Fruit fly (Drosophila melanogaster) whole organism: ENCODE results near the gene Prosbeta2.
A peak's percentile ranks its signal among the peaks of the same experiment; 100 is the strongest.

Experiments
- CG8478 ChIP-seq: fragments of >200 bp; optimal IDR thresholded peaks from 2 replicates; lab custom pipeline; 2018; ENCODE audit warnings: inconsistent platforms
- Dll ChIP-seq: fragments of >200 bp; optimal IDR thresholded peaks from 2 replicates; lab custom pipeline; 2017
- EcR ChIP-seq, 2 experiments: fragments of >200 bp; optimal IDR thresholded peaks; 2 replicates each; lab custom pipeline; 2017; ENCODE audit warnings: missing biosample characterization in 2 of 2, missing genetic modification characterization in 2 of 2, missing genetic modification reagents in 2 of 2
- pan ChIP-seq: fragments of >200 bp; optimal IDR thresholded peaks from 2 replicates; lab custom pipeline; 2017
- psq ChIP-seq: fragments of >200 bp; optimal IDR thresholded peaks from 2 replicates; lab custom pipeline; 2017
- usp ChIP-seq: fragments of >200 bp; optimal IDR thresholded peaks from 2 replicates; lab custom pipeline; 2017; ENCODE audit warnings: missing biosample characterization, missing genetic modification characterization, mixed read lengths

The Prosbeta2 gene

DNA sequence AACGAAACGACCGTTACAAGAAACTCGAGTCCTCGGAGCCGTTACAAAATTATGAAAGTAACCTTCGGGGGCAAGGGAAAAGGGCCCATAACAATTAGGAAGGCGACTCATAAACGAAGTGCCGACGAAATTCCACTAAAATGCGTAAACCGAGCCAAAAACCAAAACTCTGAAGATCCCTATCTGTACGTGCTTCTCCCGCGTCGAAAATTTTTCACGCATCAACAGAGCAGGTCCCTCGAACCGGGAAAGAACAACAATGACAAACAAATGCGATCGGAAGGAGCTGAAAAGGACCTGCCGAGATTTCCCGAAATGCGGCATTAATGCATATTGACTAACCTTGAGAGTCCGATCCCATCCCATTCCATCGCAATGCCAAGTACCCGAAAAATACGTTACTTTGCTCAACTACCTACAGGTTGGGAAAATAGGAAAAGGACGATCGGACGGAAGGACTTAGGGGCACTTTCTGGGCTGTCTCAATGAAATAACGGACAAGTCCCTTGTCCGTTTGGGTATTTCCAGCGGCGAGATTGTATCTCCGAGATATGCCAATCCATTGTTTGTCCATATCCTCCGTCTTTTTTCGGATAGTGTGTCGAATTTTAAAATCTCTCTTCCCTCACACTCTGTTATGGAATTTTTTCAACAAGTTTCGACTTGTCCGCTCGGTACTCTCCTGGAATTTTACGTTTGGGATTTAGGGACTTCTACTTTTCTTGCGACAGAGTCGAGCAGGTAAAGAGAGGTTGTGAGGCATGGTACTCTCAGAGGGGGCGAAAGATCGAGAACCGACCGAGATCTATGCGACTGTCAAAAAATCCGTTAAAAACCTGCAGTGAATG is 31.8 kb upstream of the Prosbeta2 start:
- TF ChIP-seq pan (lab: Kevin White, UChicago) (no peak), EcR (GFP tag; optimal IDR thresholded peaks at IDR 0.05; lab: Kevin White, UChicago) (no peak), CG8478 (lab: Kevin White, UChicago) (no peak), Dll (lab: Kevin White, UChicago) (no peak), psq (lab: Kevin White, UChicago) (no peak), usp (GFP tag; lab: Kevin White, UChicago) (no peak)

DNA sequence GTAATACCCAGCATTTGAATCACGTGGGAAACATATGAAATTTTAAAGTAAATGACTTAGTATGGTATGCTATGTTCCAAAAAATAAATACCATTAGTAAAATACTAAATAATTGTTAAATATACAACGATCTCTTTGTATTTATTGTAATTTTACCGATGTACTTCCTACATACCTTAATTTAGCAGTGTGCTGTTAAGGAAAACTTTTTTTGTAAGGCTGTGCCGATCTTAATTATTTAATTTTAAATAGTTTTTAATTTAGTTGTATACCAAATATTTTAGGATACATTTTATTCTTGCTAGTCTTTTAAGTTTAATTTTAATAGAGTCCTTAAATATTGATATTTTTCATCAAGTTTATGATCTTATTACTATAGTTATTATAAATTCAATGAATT is 31.2 kb upstream of the Prosbeta2 start:
- peak; percentile 61 for TF ChIP-seq pan (lab: Kevin White, UChicago)
- no peak for TF ChIP-seq usp (GFP tag; lab: Kevin White, UChicago)

DNA sequence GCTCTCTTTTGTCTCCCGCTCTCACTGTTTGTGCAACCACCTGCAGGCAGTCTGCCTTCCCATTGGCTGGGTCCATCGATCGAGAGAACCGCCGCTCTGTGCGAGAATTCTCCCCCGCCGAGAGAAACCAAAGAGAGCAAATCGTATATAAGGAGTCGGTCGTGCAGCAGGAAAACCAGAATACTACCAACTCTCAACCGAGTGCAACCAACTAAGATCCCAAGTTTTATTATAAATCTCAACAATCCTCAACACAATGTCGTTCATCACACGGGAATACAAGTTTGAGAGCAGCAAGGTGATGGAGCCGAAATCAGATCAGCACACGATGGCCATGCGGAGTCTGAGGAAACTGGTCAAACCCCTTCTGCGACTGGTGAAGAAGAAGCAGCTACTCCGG is 30.6 kb upstream of the Prosbeta2 start, which contains the start of gene Tom:
Tom (plus strand) TSS at position 174 of the 400 bp plus-strand sequence.
- TF ChIP-seq Dll (lab: Kevin White, UChicago) (no peak), pan (lab: Kevin White, UChicago) (no peak), CG8478 (lab: Kevin White, UChicago) (no peak), EcR (GFP tag; optimal IDR thresholded peaks at IDR 0.05; lab: Kevin White, UChicago) (no peak), usp (GFP tag; lab: Kevin White, UChicago) (no peak), psq (lab: Kevin White, UChicago) (no peak)

DNA sequence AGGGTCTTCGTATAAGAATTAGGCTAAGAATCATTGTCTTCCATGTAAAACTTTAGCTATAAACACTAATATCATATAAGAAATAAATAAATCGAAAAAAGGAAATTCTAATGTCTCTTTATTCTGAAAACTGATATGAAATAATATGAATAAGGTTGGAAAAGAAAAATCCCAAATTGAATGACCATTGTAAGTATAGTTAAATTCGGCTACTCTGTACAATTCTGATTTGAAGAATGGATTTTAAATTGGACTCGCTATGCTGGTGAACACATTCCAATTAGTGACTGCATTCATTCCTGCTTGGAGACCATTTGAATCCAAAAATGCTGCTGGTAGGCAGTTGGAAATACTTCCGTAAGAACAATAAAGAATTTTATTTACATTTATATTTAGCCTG is 29.5 kb upstream of the Prosbeta2 start:
- TF ChIP-seq EcR (GFP tag; optimal IDR thresholded peaks at IDR 0.05; lab: Kevin White, UChicago) (no peak), CG8478 (lab: Kevin White, UChicago) (no peak)

DNA sequence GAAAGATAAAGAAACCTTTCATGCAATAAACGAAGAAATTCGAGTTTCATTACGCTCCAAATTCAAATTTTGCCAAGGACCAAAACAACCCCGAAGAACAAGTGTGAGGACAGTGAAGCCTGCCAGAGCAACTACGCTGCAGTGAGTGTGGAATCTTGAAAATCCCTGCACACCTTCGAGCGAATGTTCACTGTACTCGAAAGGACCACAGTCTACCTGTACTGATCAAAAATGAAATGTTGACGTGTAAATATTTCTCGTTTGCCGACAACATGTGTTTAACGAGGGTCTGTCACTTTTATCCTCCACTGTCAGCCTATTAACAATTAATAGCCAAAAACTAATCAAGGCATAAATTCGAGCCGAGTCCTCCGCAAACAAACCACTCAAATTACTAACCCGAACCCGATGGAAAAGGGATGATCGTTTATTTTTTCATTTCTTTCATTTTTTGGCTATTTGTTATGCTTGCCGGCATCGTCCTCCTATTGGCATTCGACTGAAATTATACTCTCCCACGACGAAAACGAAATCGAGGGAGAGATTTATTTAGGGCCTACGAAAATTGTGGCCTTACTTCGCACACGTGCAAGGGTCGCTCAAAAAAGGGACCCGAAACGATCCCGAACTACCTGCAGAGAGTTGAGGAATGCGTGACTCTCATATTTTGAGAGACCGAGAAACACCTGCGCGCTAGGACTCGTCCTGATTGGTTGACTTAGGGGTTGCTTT is 27.7 kb upstream of the Prosbeta2 start:
- TF ChIP-seq CG8478 (lab: Kevin White, UChicago): no peak
- TF ChIP-seq psq (lab: Kevin White, UChicago): no peak
- no peak for TF ChIP-seq Dll (lab: Kevin White, UChicago)
- no peak for TF ChIP-seq usp (GFP tag; lab: Kevin White, UChicago)
- TF ChIP-seq pan (lab: Kevin White, UChicago): no peak
- no peak for TF ChIP-seq EcR (GFP tag; optimal IDR thresholded peaks at IDR 0.05; lab: Kevin White, UChicago)

DNA sequence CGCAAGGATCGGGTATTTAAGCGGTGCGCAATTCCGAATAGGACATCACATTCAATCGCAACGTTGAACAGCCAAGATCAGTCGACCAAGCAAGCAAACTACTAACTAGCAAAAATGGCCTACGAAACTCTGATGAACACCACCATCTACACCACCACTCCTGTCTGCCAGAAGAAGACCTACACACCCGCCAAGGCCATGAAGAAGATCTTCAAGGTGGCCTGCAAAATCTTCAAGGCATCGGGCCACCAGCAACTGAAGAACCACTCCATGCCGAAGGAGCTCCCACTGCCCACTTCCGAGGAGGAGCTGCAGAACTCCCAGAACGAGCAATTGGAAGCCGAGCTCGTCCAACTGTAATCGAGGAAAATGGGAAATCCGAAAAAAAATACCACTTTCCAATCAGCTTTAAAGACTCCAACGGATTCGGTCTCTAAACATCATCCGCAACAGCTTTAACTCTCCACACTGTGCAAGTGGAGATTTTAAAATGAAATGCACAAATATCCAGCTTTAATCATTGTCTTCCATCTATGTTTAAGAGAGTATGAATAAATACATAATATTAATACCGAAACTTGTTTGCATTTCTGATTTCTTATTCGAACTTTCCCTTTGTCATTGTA is 27.0 kb upstream of the Prosbeta2 start, which contains the start of gene Brd:
Brd (plus strand) TSS at position 43 of the 626 bp plus-strand sequence.
- TF ChIP-seq EcR (GFP tag; optimal IDR thresholded peaks at IDR 0.05; lab: Kevin White, UChicago) (no peak), CG8478 (lab: Kevin White, UChicago) (no peak), pan (lab: Kevin White, UChicago) (no peak), usp (GFP tag; lab: Kevin White, UChicago) (no peak), psq (lab: Kevin White, UChicago) (no peak), Dll (lab: Kevin White, UChicago) (no peak)

DNA sequence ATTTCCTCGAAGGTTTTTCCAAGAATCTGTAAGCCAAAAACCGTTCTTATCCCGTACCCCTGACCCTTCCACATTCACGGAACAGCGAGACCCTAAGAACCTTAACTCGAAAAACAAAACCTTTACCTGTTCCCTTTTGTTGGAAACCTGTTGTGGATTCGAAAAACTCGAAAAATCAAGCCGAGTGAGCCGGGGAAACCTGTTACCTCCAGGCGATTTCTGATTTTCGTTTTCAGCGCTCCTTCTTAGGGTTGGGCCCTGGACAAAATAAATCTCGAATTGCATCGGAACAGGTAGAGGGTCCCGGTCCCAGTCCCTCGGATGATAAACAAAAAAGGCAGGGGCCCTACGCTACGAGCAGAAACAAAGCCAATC is 26.5 kb upstream of the Prosbeta2 start:
- TF ChIP-seq usp (GFP tag; lab: Kevin White, UChicago) (no peak), Dll (lab: Kevin White, UChicago) (no peak), psq (lab: Kevin White, UChicago) (no peak), pan (lab: Kevin White, UChicago) (no peak), EcR (GFP tag; optimal IDR thresholded peaks at IDR 0.05; lab: Kevin White, UChicago) (no peak), CG8478 (lab: Kevin White, UChicago) (no peak)

DNA sequence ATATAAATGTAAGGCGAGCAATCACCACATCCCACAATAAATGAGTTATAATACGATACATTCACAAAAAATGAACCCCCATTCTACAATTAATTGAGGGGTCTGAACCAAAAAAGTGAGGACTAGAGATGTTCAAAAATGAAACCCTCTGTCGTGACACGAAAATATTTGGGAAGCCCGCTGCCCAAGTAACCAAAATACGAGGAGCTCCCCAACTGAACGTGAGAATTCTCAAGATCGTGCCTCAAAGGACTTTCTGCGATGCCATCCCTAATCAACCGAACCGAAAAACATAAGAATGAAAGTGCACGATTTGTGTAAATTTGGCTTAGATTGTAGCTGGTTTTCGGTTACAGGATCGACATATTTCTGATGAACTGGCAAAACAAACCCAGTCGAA is 25.2 kb upstream of the Prosbeta2 start, which contains the start of gene Ocho:
Ocho (plus strand) TSS at position 336 of the 400 bp plus-strand sequence.
- no peak for TF ChIP-seq Dll (lab: Kevin White, UChicago)
- no peak for TF ChIP-seq CG8478 (lab: Kevin White, UChicago)
- TF ChIP-seq pan (lab: Kevin White, UChicago): no peak
- TF ChIP-seq usp (GFP tag; lab: Kevin White, UChicago): no peak
- TF ChIP-seq EcR (GFP tag; optimal IDR thresholded peaks at IDR 0.05; lab: Kevin White, UChicago): no peak
- no peak for TF ChIP-seq psq (lab: Kevin White, UChicago)

DNA sequence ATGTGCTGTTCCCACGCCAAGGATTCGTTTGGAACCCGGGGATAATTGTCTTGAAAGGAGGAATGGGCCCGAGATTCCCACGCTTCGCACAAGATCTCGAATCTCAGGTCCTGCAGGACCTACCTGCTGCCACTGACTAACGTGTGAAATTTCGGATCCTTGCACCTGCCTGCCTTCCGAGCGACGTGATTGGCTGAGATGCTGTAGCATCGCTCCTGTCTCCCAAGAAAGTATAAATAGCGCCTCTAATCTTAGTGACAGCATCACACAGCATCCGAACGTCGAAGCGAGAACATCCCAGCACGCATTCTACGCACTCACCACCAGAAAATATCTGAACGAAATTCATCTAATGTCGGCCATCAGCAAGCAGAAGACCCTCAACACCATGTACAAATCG is 24.8 kb upstream of the Prosbeta2 start:
- TF ChIP-seq psq (lab: Kevin White, UChicago): no peak
- TF ChIP-seq usp (GFP tag; lab: Kevin White, UChicago): no peak

DNA sequence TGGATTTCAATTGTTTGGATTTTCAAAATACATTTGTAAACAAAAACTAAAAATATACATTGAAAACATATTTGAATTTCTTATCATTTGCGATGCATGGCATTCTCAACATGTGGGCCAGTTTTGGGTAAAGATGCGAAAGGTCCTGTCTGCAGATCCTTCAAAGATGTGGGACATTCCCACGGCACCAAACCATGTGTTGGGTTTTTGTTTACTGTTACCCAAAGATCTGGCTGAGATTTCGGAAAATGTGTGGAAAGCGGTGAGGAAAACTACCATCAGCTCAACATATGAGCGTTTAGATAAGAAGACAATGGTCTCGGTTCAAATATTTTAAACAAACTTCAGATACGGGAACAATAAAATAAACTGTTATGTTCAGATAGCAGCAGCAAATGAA is 23.7 kb upstream of the Prosbeta2 start:
- TF ChIP-seq psq (lab: Kevin White, UChicago) (no peak), CG8478 (lab: Kevin White, UChicago) (no peak), usp (GFP tag; lab: Kevin White, UChicago) (no peak), pan (lab: Kevin White, UChicago) (no peak), EcR (GFP tag; optimal IDR thresholded peaks at IDR 0.05; lab: Kevin White, UChicago) (no peak), Dll (lab: Kevin White, UChicago) (no peak)
